Fruit fly (Drosophila melanogaster) whole organism, wandering third instar larva: ENCODE results near the gene CG9119.

Experiments used
- Abd-B ChIP-seq: fragments of >200 bp; optimal IDR thresholded peaks from 2 replicates; lab custom pipeline; 2017; ENCODE audit warnings: missing biosample characterization, missing genetic modification characterization
- CG32264 ChIP-seq: fragments of 200-800 bp; sonication (Bioruptor generic); optimal IDR thresholded peaks from 2 replicates; lab custom pipeline; 2016; ENCODE audit warnings: missing biosample characterization, missing genetic modification characterization
- CG9705 ChIP-seq: fragments of 200-800 bp; sonication (Bioruptor generic); optimal IDR thresholded peaks from 2 replicates; lab custom pipeline; 2018; ENCODE audit warnings: missing biosample characterization, mild to moderate bottlenecking, missing genetic modification characterization
- CrebA ChIP-seq: fragments of 200-800 bp; sonication (Bioruptor generic); optimal IDR thresholded peaks from 2 replicates; lab custom pipeline; 2016; ENCODE audit warnings: missing biosample characterization, mild to moderate bottlenecking, missing genetic modification characterization, borderline replicate concordance
- Dif ChIP-seq: fragments of 200-275, 200-300 bp; sonication (Bioruptor generic); optimal IDR thresholded peaks from 2 replicates; lab custom pipeline; 2018; ENCODE audit warnings: missing biosample characterization, missing genetic modification characterization; ENCODE audit not compliant: partially characterized antibody
- GATAd ChIP-seq: sonication (Bioruptor generic); optimal IDR thresholded peaks from 2 replicates; lab custom pipeline; 2016; ENCODE audit warnings: missing biosample characterization, missing genetic modification characterization
- HLH106 ChIP-seq: fragments of 200-800 bp; optimal IDR thresholded peaks from 3 replicates; lab custom pipeline; 2019; ENCODE audit warnings: missing biosample characterization, mild to moderate bottlenecking, missing genetic modification characterization, moderate library complexity
- Hnf4 ChIP-seq: fragments of 200-800 bp; sonication (Bioruptor generic); optimal IDR thresholded peaks from 2 replicates; lab custom pipeline; 2016; ENCODE audit warnings: missing biosample characterization, mild to moderate bottlenecking, missing genetic modification characterization
- Hr78 ChIP-seq: fragments of >200 bp; optimal IDR thresholded peaks from 2 replicates; lab custom pipeline; 2017; ENCODE audit warnings: missing biosample characterization, missing genetic modification characterization
- Hr83 ChIP-seq: fragments of 200-300 bp; sonication (Bioruptor generic); optimal IDR thresholded peaks from 2 replicates; lab custom pipeline; 2016; ENCODE audit warnings: missing biosample characterization, mild to moderate bottlenecking, missing genetic modification characterization, moderate library complexity; ENCODE audit not compliant: poor library complexity, severe bottlenecking
- Jra ChIP-seq: sonication (Bioruptor generic); optimal IDR thresholded peaks from 2 replicates; lab custom pipeline; 2016; ENCODE audit warnings: missing biosample characterization, missing genetic modification characterization
- Mio ChIP-seq: sonication (Bioruptor generic); optimal IDR thresholded peaks from 2 replicates; lab custom pipeline; 2016; ENCODE audit warnings: missing biosample characterization, missing genetic modification characterization
- Myc ChIP-seq: fragments of >200 bp; optimal IDR thresholded peaks from 2 replicates; lab custom pipeline; 2017
- N ChIP-seq: fragments of >200 bp; optimal IDR thresholded peaks from 2 replicates; lab custom pipeline; 2018; ENCODE audit warnings: missing biosample characterization, missing external identifiers, missing genetic modification characterization
- OdsH ChIP-seq: fragments of 200-800 bp; sonication (Bioruptor generic); optimal IDR thresholded peaks from 2 replicates; lab custom pipeline; 2016; ENCODE audit warnings: missing biosample characterization, mild to moderate bottlenecking, missing genetic modification characterization
- Rel ChIP-seq, 2 experiments: fragments of 200-800 bp; sonication (Bioruptor generic) in 1 of 2; optimal IDR thresholded peaks; 2 replicates in 1 of 2; 3 replicates in 1 of 2; lab custom pipeline; 2016 to 2019; ENCODE audit warnings: mild to moderate bottlenecking in 2 of 2, missing biosample characterization in 2 of 2, missing genetic modification characterization in 2 of 2, moderate library complexity in 1 of 2
- Sp1 ChIP-seq: fragments of 200-800 bp; sonication (Bioruptor generic); optimal IDR thresholded peaks from 3 replicates; lab custom pipeline; 2019; ENCODE audit warnings: missing biosample characterization, mild to moderate bottlenecking, missing genetic modification characterization, moderate library complexity
- Vsx2 ChIP-seq: fragments of 200-300, 225-300 bp; sonication (Bioruptor generic); optimal IDR thresholded peaks from 2 replicates; lab custom pipeline; 2018; ENCODE audit warnings: missing biosample characterization, missing genetic modification characterization; ENCODE audit not compliant: partially characterized antibody
- br ChIP-seq: fragments of 200-800 bp; sonication (Bioruptor generic); optimal IDR thresholded peaks from 2 replicates; lab custom pipeline; 2016; ENCODE audit warnings: missing biosample characterization, missing genetic modification characterization
- brk ChIP-seq: fragments of 200-800 bp; sonication (Bioruptor generic); optimal IDR thresholded peaks from 2 replicates; lab custom pipeline; 2016; ENCODE audit warnings: missing biosample characterization, mild to moderate bottlenecking, missing genetic modification characterization
- dl ChIP-seq, 2 experiments: fragments of 175-275, 200-275 bp in 1 of 2; fragments of 200-275 bp in 1 of 2; sonication (Bioruptor generic); optimal IDR thresholded peaks; lab custom pipeline; 2018; ENCODE audit warnings: mild to moderate bottlenecking in 2 of 2, missing biosample characterization in 2 of 2, missing genetic modification characterization in 2 of 2, moderate library complexity in 2 of 2; ENCODE audit not compliant: partially characterized antibody in 2 of 2, insufficient read depth in 1 of 2
- dmrt93B ChIP-seq: fragments of 200-800 bp; sonication (Bioruptor generic); optimal IDR thresholded peaks from 2 replicates; lab custom pipeline; 2018; ENCODE audit warnings: missing biosample characterization, mild to moderate bottlenecking, missing genetic modification characterization
- dsf ChIP-seq: sonication (Bioruptor generic); optimal IDR thresholded peaks from 2 replicates; lab custom pipeline; 2016; ENCODE audit warnings: missing biosample characterization, missing genetic modification characterization, borderline replicate concordance
- ey ChIP-seq: fragments of 200-800 bp; sonication (Bioruptor generic); optimal IDR thresholded peaks from 2 replicates; lab custom pipeline; 2016; ENCODE audit warnings: missing biosample characterization, missing genetic modification characterization
- foxo ChIP-seq, 2 experiments: fragments of 200-800 bp; sonication (Bioruptor generic); optimal IDR thresholded peaks; 2 replicates in 1 of 2; 3 replicates in 1 of 2; lab custom pipeline; 2016 to 2017; ENCODE audit warnings: missing biosample characterization in 2 of 2, missing genetic modification characterization in 2 of 2
- fru ChIP-seq: fragments of 200-800 bp; sonication (Bioruptor generic); optimal IDR thresholded peaks from 3 replicates; lab custom pipeline; 2016; ENCODE audit warnings: missing biosample characterization, mild to moderate bottlenecking, missing genetic modification characterization
- h ChIP-seq: fragments of 200-800 bp; sonication (Bioruptor generic); optimal IDR thresholded peaks from 3 replicates; lab custom pipeline; 2016; ENCODE audit warnings: missing biosample characterization, mild to moderate bottlenecking, missing genetic modification characterization
- jim ChIP-seq: fragments of 175-275, 200-325 bp; sonication (Bioruptor generic); optimal IDR thresholded peaks from 2 replicates; lab custom pipeline; 2016; ENCODE audit warnings: missing biosample characterization, mild to moderate bottlenecking, missing genetic modification characterization
- lola ChIP-seq: fragments of >200 bp; optimal IDR thresholded peaks from 2 replicates; lab custom pipeline; 2017; ENCODE audit warnings: missing biosample characterization, missing genetic modification characterization
- pan ChIP-seq: fragments of >200 bp; optimal IDR thresholded peaks from 2 replicates; lab custom pipeline; 2017
- psq ChIP-seq: fragments of 200-800 bp; sonication (Bioruptor generic); optimal IDR thresholded peaks from 3 replicates; lab custom pipeline; 2017; ENCODE audit warnings: missing biosample characterization, mild to moderate bottlenecking, missing genetic modification characterization, moderate library complexity
- rgr ChIP-seq: fragments of 200-800 bp; sonication (Bioruptor generic); optimal IDR thresholded peaks from 3 replicates; lab custom pipeline; 2016; ENCODE audit warnings: missing biosample characterization, mild to moderate bottlenecking, missing genetic modification characterization
- sage ChIP-seq: fragments of 200-800 bp; sonication (Bioruptor generic); optimal IDR thresholded peaks from 2 replicates; lab custom pipeline; 2016; ENCODE audit warnings: missing biosample characterization, mild to moderate bottlenecking, missing genetic modification characterization
- sv ChIP-seq: fragments of 200-800 bp; sonication (Bioruptor generic); optimal IDR thresholded peaks from 3 replicates; lab custom pipeline; 2016; ENCODE audit warnings: missing biosample characterization, missing genetic modification characterization
- tai ChIP-seq: sonication (Bioruptor generic); optimal IDR thresholded peaks from 2 replicates; lab custom pipeline; 2016; ENCODE audit warnings: missing biosample characterization, missing genetic modification characterization
- usp ChIP-seq: fragments of >200 bp; optimal IDR thresholded peaks from 2 replicates; lab custom pipeline; 2017; ENCODE audit warnings: missing biosample characterization, missing genetic modification characterization
- woc ChIP-seq: sonication (Bioruptor generic); optimal IDR thresholded peaks from 2 replicates; lab custom pipeline; 2016; ENCODE audit warnings: missing biosample characterization, mild to moderate bottlenecking, missing genetic modification characterization

CG9119 gene

dm6 chr3L:1188936-1189659 is 15.5 kb downstream of the CG9119 start, which contains the start of gene CG13912:
CG13912 (plus strand) TSS chr3L:1189588.
- no peak for TF ChIP-seq br (GFP tag; lab: Kevin White, UChicago)
- no peak for TF ChIP-seq Abd-B (GFP tag; lab: Kevin White, UChicago)
- TF ChIP-seq OdsH: no peak
- no peak for TF ChIP-seq HLH106 (tag; lab: Kevin White, UChicago)
- TF ChIP-seq sage (GFP tag; lab: Kevin White, UChicago): no peak
- no peak for TF ChIP-seq tai (GFP tag; lab: Kevin White, UChicago)
- TF ChIP-seq Jra (GFP tag; lab: Kevin White, UChicago): no peak
- no peak for TF ChIP-seq brk (GFP tag; lab: Kevin White, UChicago)
- no peak for TF ChIP-seq sv
- no peak for TF ChIP-seq CG9705 (GFP tag; lab: Kevin White, UChicago)
- TF ChIP-seq Myc (lab: Kevin White, UChicago): no peak
- no peak for TF ChIP-seq woc (GFP tag; lab: Kevin White, UChicago)
- TF ChIP-seq jim: no peak
- no peak for TF ChIP-seq fru (GFP tag; lab: Kevin White, UChicago)
- TF ChIP-seq dsf (GFP tag; lab: Kevin White, UChicago): no peak
- no peak for TF ChIP-seq CG32264 (GFP tag; lab: Kevin White, UChicago)
- TF ChIP-seq pan: no peak
- no peak for TF ChIP-seq Mio (GFP tag; lab: Kevin White, UChicago)
- no peak for TF ChIP-seq Hr83
- no peak for TF ChIP-seq lola (GFP tag; lab: Kevin White, UChicago)
- no peak for TF ChIP-seq h
- TF ChIP-seq Dif (GFP tag; lab: Kevin White, UChicago): no peak
- peak; percentile 24 for TF ChIP-seq Hnf4 (GFP tag; lab: Kevin White, UChicago)
- TF ChIP-seq CrebA (GFP tag; lab: Kevin White, UChicago): peak; percentile 17
- no peak for TF ChIP-seq N (GFP tag; lab: Kevin White, UChicago)
- TF ChIP-seq Rel (GFP tag; optimal IDR thresholded peaks at IDR 0.05; lab: Kevin White, UChicago): no peak
- peak; percentile 89 for TF ChIP-seq Rel (tag; optimal IDR thresholded peaks at IDR 0.05; lab: Kevin White, UChicago)

- TF ChIP-seq CG9705 (GFP tag; lab: Kevin White, UChicago) (no peak), rgr (GFP tag; lab: Kevin White, UChicago) (peak; percentile 10), OdsH (no peak), HLH106 (tag; lab: Kevin White, UChicago) (peak; percentile 30), br (GFP tag; lab: Kevin White, UChicago) (no peak), psq (GFP tag; lab: Kevin White, UChicago) (no peak), Myc (lab: Kevin White, UChicago) (no peak), Hnf4 (GFP tag; lab: Kevin White, UChicago) (no peak), ey (GFP tag; lab: Kevin White, UChicago) (peak; percentile 30), Dif (GFP tag; lab: Kevin White, UChicago) (no peak), foxo (GFP tag; optimal IDR thresholded peaks at IDR 0.05; lab: Kevin White, UChicago) (peak in 1 of 2 experiments; percentile 31), Rel (GFP tag; optimal IDR thresholded peaks at IDR 0.05; lab: Kevin White, UChicago) (no peak), Rel (tag; optimal IDR thresholded peaks at IDR 0.05; lab: Kevin White, UChicago) (no peak), fru (GFP tag; lab: Kevin White, UChicago) (peak; percentile 18)
Measured at dm6 chr3L:1183467-1183866, 21.1 kb downstream of the CG9119 start.

dm6 chr3L:1178115-1178583 is 26.4 kb downstream of the CG9119 start:
- TF ChIP-seq OdsH: no peak
- no peak for TF ChIP-seq tai (GFP tag; lab: Kevin White, UChicago)
- no peak for TF ChIP-seq Hnf4 (GFP tag; lab: Kevin White, UChicago)
- TF ChIP-seq Vsx2: no peak
- TF ChIP-seq fru (GFP tag; lab: Kevin White, UChicago): no peak
- peak; percentile 68 for TF ChIP-seq jim
- TF ChIP-seq dmrt93B: no peak
- no peak for TF ChIP-seq usp (GFP tag; lab: Kevin White, UChicago)
- TF ChIP-seq ey (GFP tag; lab: Kevin White, UChicago): no peak
- TF ChIP-seq HLH106 (tag; lab: Kevin White, UChicago): no peak
- no peak for TF ChIP-seq dsf (GFP tag; lab: Kevin White, UChicago)
- no peak for TF ChIP-seq rgr (GFP tag; lab: Kevin White, UChicago)
- TF ChIP-seq pan: no peak
- TF ChIP-seq CG32264 (GFP tag; lab: Kevin White, UChicago): no peak
- TF ChIP-seq Jra (GFP tag; lab: Kevin White, UChicago): no peak
- no peak for TF ChIP-seq sage (GFP tag; lab: Kevin White, UChicago)
- peak in 1 of 2 experiments; percentile 30 for TF ChIP-seq dl (GFP tag; optimal IDR thresholded peaks at IDR 0.05; lab: Kevin White, UChicago; ENCODE audit: insufficient read depth in 1 of 2, partially characterized antibody in 2 of 2)
- TF ChIP-seq woc (GFP tag; lab: Kevin White, UChicago): no peak
- TF ChIP-seq Dif (GFP tag; lab: Kevin White, UChicago): no peak
- TF ChIP-seq psq (GFP tag; lab: Kevin White, UChicago): peak; percentile 92
- no peak for TF ChIP-seq CG9705 (GFP tag; lab: Kevin White, UChicago)
- TF ChIP-seq N (GFP tag; lab: Kevin White, UChicago): no peak
- TF ChIP-seq Myc (lab: Kevin White, UChicago): no peak
- TF ChIP-seq Hr83: no peak
- TF ChIP-seq Rel (GFP tag; optimal IDR thresholded peaks at IDR 0.05; lab: Kevin White, UChicago): no peak
- peak; percentile 31 for TF ChIP-seq Rel (tag; optimal IDR thresholded peaks at IDR 0.05; lab: Kevin White, UChicago)
- TF ChIP-seq Abd-B (GFP tag; lab: Kevin White, UChicago): no peak
- peak; percentile 28 for TF ChIP-seq Sp1 (GFP tag; lab: Kevin White, UChicago)
- no peak for TF ChIP-seq GATAd (GFP tag; lab: Kevin White, UChicago)
- no peak for TF ChIP-seq h
- TF ChIP-seq foxo (GFP tag; optimal IDR thresholded peaks at IDR 0.05; lab: Kevin White, UChicago): no peak
- no peak for TF ChIP-seq sv
- TF ChIP-seq br (GFP tag; lab: Kevin White, UChicago): no peak
- no peak for TF ChIP-seq Mio (GFP tag; lab: Kevin White, UChicago)
- no peak for TF ChIP-seq Hr78 (GFP tag; lab: Kevin White, UChicago)
